Fruit fly (Drosophila melanogaster): ENCODE data around the gene Pgant6.
A peak's percentile ranks its signal among the peaks of the same experiment; 100 is the strongest.

The Pgant6 gene

DNA sequence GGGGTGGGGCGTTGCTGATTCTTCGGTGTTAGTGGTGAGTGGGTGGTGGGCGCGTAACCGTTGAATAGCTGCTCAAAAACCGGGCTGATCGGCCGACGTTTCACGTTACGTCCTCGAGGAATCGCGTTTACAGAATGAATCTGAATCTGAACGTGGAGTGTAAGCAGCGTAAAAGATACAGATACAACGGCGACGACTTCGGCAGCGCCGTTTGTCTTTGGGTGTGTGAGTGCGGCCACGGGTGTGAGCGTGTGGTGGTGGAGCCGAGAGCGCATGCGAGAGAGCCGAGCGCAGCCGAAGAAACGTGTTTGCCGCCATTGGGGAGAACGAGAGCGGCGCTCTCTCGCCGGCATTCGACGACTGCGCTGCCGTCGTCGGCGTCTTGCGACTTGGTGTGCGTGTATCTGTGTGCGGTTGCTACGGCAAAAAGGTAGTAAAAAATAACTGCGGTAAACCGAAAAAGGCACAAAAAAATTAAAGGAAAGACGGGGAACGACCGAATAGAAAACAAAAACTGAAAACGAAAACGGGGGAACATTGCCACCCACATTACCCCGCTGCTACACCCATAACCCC is 39.0 kb downstream of the Pgant6 start (continued):
- no peak for TF ChIP-seq zf30C (GFP tag; optimal IDR thresholded peaks at IDR 0.05)
- peak; percentile 41 for TF ChIP-seq CG4707 (GFP tag; optimal IDR thresholded peaks at IDR 0.05)
- no peak for TF ChIP-seq tgo (GFP tag; IDR thresholded peaks at IDR 0.05)
- TF ChIP-seq CG12104 (GFP tag; optimal IDR thresholded peaks at IDR 0.05): no peak
- TF ChIP-seq ssp (GFP tag; IDR thresholded peaks at IDR 0.05): no peak
- TF ChIP-seq CG32772 (GFP tag; IDR thresholded peaks at IDR 0.05): no peak
- TF ChIP-seq Dip3 (GFP tag; optimal IDR thresholded peaks at IDR 0.05): no peak
- TF ChIP-seq Max (GFP tag; optimal IDR thresholded peaks at IDR 0.05): no peak
- TF ChIP-seq eyg (GFP tag; optimal IDR thresholded peaks at IDR 0.05): peak; percentile 26
- TF ChIP-seq CG18476 (GFP tag; optimal IDR thresholded peaks at IDR 0.05): no peak
- no peak for TF ChIP-seq Sry-δ (GFP tag; optimal IDR thresholded peaks at IDR 0.05)
- TF ChIP-seq bab2 (GFP tag; optimal IDR thresholded peaks at IDR 0.05): no peak
- TF ChIP-seq pnt (GFP tag; optimal IDR thresholded peaks at IDR 0.05): no peak
- no peak for TF ChIP-seq CG2116 (GFP tag; optimal IDR thresholded peaks at IDR 0.05)
- TF ChIP-seq Meics (GFP tag; optimal IDR thresholded peaks at IDR 0.05): no peak
- peak; percentile 87 for TF ChIP-seq CG34376 (GFP tag; optimal IDR thresholded peaks at IDR 0.05)
- peak; percentile 8 for TF ChIP-seq Nf-YB (GFP tag; optimal IDR thresholded peaks at IDR 0.05)
- TF ChIP-seq Mes4 (GFP tag; optimal IDR thresholded peaks at IDR 0.05): peak; percentile 55
- no peak for TF ChIP-seq wor (GFP tag; IDR thresholded peaks at IDR 0.05)
- TF ChIP-seq CG12299 (tag; optimal IDR thresholded peaks at IDR 0.05): no peak
- TF ChIP-seq esg (GFP tag; conservative IDR thresholded peaks at IDR 0.05): no peak
- no peak for TF ChIP-seq CG7556 (GFP tag; optimal IDR thresholded peaks at IDR 0.05)
- TF ChIP-seq Sry-β (GFP tag; optimal IDR thresholded peaks at IDR 0.05): no peak
- TF ChIP-seq CG7745 (tag; optimal IDR thresholded peaks at IDR 0.05): peak; percentile 24
- TF ChIP-seq Dp (GFP tag; optimal IDR thresholded peaks at IDR 0.05): no peak
- no peak for TF ChIP-seq CG30431 (GFP tag; optimal IDR thresholded peaks at IDR 0.05)
- no peak for TF ChIP-seq CG11247 (GFP tag; IDR thresholded peaks at IDR 0.05)
- TF ChIP-seq so (GFP tag; IDR thresholded peaks at IDR 0.05): peak; percentile 78; the same call in 2 of the 3 replicates
- no peak for TF ChIP-seq lmd (GFP tag; IDR thresholded peaks at IDR 0.05)
- no peak for TF ChIP-seq dm (GFP tag; optimal IDR thresholded peaks at IDR 0.05)
- no peak for TF ChIP-seq pb (GFP tag; optimal IDR thresholded peaks at IDR 0.05)
- TF ChIP-seq zfh2 (GFP tag; optimal IDR thresholded peaks at IDR 0.05): no peak
- TF ChIP-seq Atf3 (GFP tag; optimal IDR thresholded peaks at IDR 0.05): no peak
- TF ChIP-seq tup (GFP tag; optimal IDR thresholded peaks at IDR 0.05): no peak
- no peak for TF ChIP-seq Poxn (GFP tag; IDR thresholded peaks at IDR 0.05)
- TF ChIP-seq BEAF-32 (GFP tag; optimal IDR thresholded peaks at IDR 0.05): no peak
- TF ChIP-seq CG32767 (GFP tag; IDR thresholded peaks at IDR 0.05): no peak
- no peak for TF ChIP-seq eve (GFP tag; optimal IDR thresholded peaks at IDR 0.05)
- peak; percentile 22; the same call in 1 of the 2 replicates for TF ChIP-seq onecut (GFP tag; IDR thresholded peaks at IDR 0.05)
- no peak for TF ChIP-seq Aef1 (GFP tag; IDR thresholded peaks at IDR 0.05)
- no peak for TF ChIP-seq danr (GFP tag; IDR thresholded peaks at IDR 0.05)
- no peak for TF ChIP-seq ato (GFP tag; IDR thresholded peaks at IDR 0.05; ENCODE audit: partially characterized antibody)
- TF ChIP-seq Deaf1 (tag; optimal IDR thresholded peaks at IDR 0.05): peak; percentile 99
- no peak for TF ChIP-seq fd102C (GFP tag; optimal IDR thresholded peaks at IDR 0.05)
- TF ChIP-seq twi (tag; optimal IDR thresholded peaks at IDR 0.05): no peak
- TF ChIP-seq Dbx (GFP tag; IDR thresholded peaks at IDR 0.05): peak; percentile 73; the same call in 1 of the 3 replicates
- no peak for TF ChIP-seq CG9215 (GFP tag; IDR thresholded peaks at IDR 0.05)
- TF ChIP-seq org-1 (GFP tag; optimal IDR thresholded peaks at IDR 0.05): no peak
- TF ChIP-seq CG6683 (GFP tag; optimal IDR thresholded peaks at IDR 0.05): no peak
- peak; percentile 61 for TF ChIP-seq cwo (GFP tag; optimal IDR thresholded peaks at IDR 0.05)
- peak; percentile 71 for TF ChIP-seq corto (GFP tag; optimal IDR thresholded peaks at IDR 0.05)
- no peak for TF ChIP-seq CG33213 (GFP tag; optimal IDR thresholded peaks at IDR 0.05)

All from whole organism, embryonic.